Worm (Caenorhabditis elegans): ENCODE measurements around the gene pro-1.

ce11 chrII:10578843-10579430 lies 37.1 kb upstream of the pro-1 start, which contains the start of gene rpb-6:
- TF ChIP-seq dao-5 (tag; optimal IDR thresholded peaks at IDR 0.05) = no peak
- no peak for TF ChIP-seq him-1 (tag; optimal IDR thresholded peaks at IDR 0.05)
- TF ChIP-seq W03F9.2 (tag; optimal IDR thresholded peaks at IDR 0.05) = no peak
